Worm (Caenorhabditis elegans) whole organism, mixed stage, embryonic: ENCODE data around the gene cest-13.

Experiments
- M03D4.4 ChIP-seq: sonication (generic microtip); optimal IDR thresholded peaks from 2 replicates; lab custom pipeline; 2017; ENCODE audit warnings: mild to moderate bottlenecking, missing genetic modification characterization, missing compliant biosample characterization
- bed-3 ChIP-seq: fragments of 200-800 bp; sonication (Bioruptor generic); optimal IDR thresholded peaks from 3 replicates; lab custom pipeline; 2018; ENCODE audit warnings: mild to moderate bottlenecking, missing genetic modification characterization, moderate library complexity, missing compliant biosample characterization
- blmp-1 ChIP-seq: fragments of 150-350 bp; optimal IDR thresholded peaks from 2 replicates; lab custom pipeline; 2014; ENCODE audit warnings: missing biosample characterization, missing genetic modification characterization
- ceh-43 ChIP-seq: fragments of 200-800 bp; sonication (Bioruptor generic); optimal IDR thresholded peaks from 2 replicates; lab custom pipeline; 2018; ENCODE audit warnings: mild to moderate bottlenecking, missing genetic modification characterization, moderate library complexity, missing compliant biosample characterization
- ceh-83 ChIP-seq: fragments of 200-800 bp; sonication (Bioruptor generic); optimal IDR thresholded peaks from 2 replicates; lab custom pipeline; 2018; ENCODE audit warnings: mild to moderate bottlenecking, missing genetic modification characterization, missing compliant biosample characterization
- ces-1 ChIP-seq: fragments of 150-350 bp; optimal IDR thresholded peaks from 2 replicates; lab custom pipeline; 2014; ENCODE audit warnings: missing biosample characterization, missing genetic modification reagents, missing genetic modification characterization
- drap-1 ChIP-seq: fragments of 200-800 bp; sonication (Bioruptor generic); optimal IDR thresholded peaks from 3 replicates; lab custom pipeline; 2018; ENCODE audit warnings: mild to moderate bottlenecking, missing genetic modification characterization, missing compliant biosample characterization
- elt-1 ChIP-seq: sonication (generic microtip); optimal IDR thresholded peaks from 2 replicates; lab custom pipeline; 2017; ENCODE audit warnings: missing genetic modification characterization, mild to moderate bottlenecking, missing compliant biosample characterization, antibody characterized with exemption, moderate library complexity, borderline replicate concordance; ENCODE audit not compliant: insufficient read depth
- elt-3 ChIP-seq: fragments of 150-350 bp; optimal IDR thresholded peaks from 2 replicates; lab custom pipeline; 2014; ENCODE audit warnings: missing biosample characterization, missing genetic modification characterization
- ham-2 ChIP-seq: fragments of 200-800 bp; sonication (Bioruptor generic); optimal IDR thresholded peaks from 2 replicates; lab custom pipeline; 2018; ENCODE audit warnings: mild to moderate bottlenecking, missing genetic modification characterization, missing compliant biosample characterization
- lin-13 ChIP-seq: fragments of 150-350 bp; optimal IDR thresholded peaks from 2 replicates; lab custom pipeline; 2014; ENCODE audit warnings: missing biosample characterization, missing genetic modification characterization
- lin-32 ChIP-seq: fragments of 200-800 bp; sonication (Bioruptor generic); optimal IDR thresholded peaks from 2 replicates; lab custom pipeline; 2018; ENCODE audit warnings: mild to moderate bottlenecking, missing genetic modification characterization, missing compliant biosample characterization
- mep-1 ChIP-seq: fragments of 150-350 bp; optimal IDR thresholded peaks from 2 replicates; lab custom pipeline; 2017; ENCODE audit warnings: missing biosample characterization, missing genetic modification reagents, missing genetic modification characterization, inconsistent platforms
- mls-2 ChIP-seq: sonication (generic microtip); optimal IDR thresholded peaks from 2 replicates; lab custom pipeline; 2016; ENCODE audit warnings: mild to moderate bottlenecking, missing genetic modification characterization, moderate library complexity, missing compliant biosample characterization
- nhr-12 ChIP-seq: fragments of 150-350 bp; optimal IDR thresholded peaks from 2 replicates; lab custom pipeline; 2014; ENCODE audit warnings: missing biosample characterization, missing genetic modification characterization
- nhr-237 ChIP-seq: fragments of 150-350 bp; optimal IDR thresholded peaks from 2 replicates; lab custom pipeline; 2014; ENCODE audit warnings: missing biosample characterization, missing genetic modification characterization
- nhr-28 ChIP-seq: fragments of 150-350 bp; optimal IDR thresholded peaks from 2 replicates; lab custom pipeline; 2014; ENCODE audit warnings: missing biosample characterization, missing genetic modification characterization
- nhr-76 ChIP-seq: sonication (generic microtip); optimal IDR thresholded peaks from 2 replicates; lab custom pipeline; 2017; ENCODE audit warnings: missing biosample characterization, missing genetic modification characterization
- pha-4 ChIP-seq: fragments of 150-350 bp; optimal IDR thresholded peaks from 2 replicates; lab custom pipeline; 2018; ENCODE audit warnings: missing biosample characterization, missing genetic modification reagents, missing genetic modification characterization
- sptf-1 ChIP-seq: sonication (generic microtip); optimal IDR thresholded peaks from 2 replicates; lab custom pipeline; 2017; ENCODE audit warnings: mild to moderate bottlenecking, missing genetic modification characterization, moderate library complexity, missing compliant biosample characterization
- unc-120 ChIP-seq: sonication (generic microtip); optimal IDR thresholded peaks from 2 replicates; lab custom pipeline; 2017; ENCODE audit warnings: missing genetic modification characterization, missing compliant biosample characterization; ENCODE audit not compliant: poor library complexity, severe bottlenecking
- unc-39 ChIP-seq: fragments of 150-350 bp; optimal IDR thresholded peaks from 2 replicates; lab custom pipeline; 2014; ENCODE audit warnings: missing biosample characterization, missing genetic modification characterization
- unc-62 ChIP-seq: fragments of 150-350 bp; optimal IDR thresholded peaks from 2 replicates; lab custom pipeline; 2014; ENCODE audit warnings: missing biosample characterization, missing genetic modification reagents, missing genetic modification characterization
- ztf-11 ChIP-seq: fragments of 150-350 bp; optimal IDR thresholded peaks from 2 replicates; lab custom pipeline; 2014; ENCODE audit warnings: missing biosample characterization, missing genetic modification characterization

Gene cest-13

ce11 chrX:13736679-13737078 is 23.4 kb upstream of the cest-13 start:
- TF ChIP-seq bed-3 (no peak), elt-3 (no peak), nhr-12 (tag; lab: Kevin White, UChicago) (no peak), ceh-43 (GFP tag; lab: Kevin White, UChicago) (no peak), elt-1 (tag; lab: Kevin White, UChicago) (peak; percentile 76), lin-13 (no peak)

- TF ChIP-seq mep-1 (tag; lab: Kevin White, UChicago) (no peak), drap-1 (peak; percentile 29), ces-1 (peak; percentile 84), sptf-1 (peak; percentile 64)
Measured at ce11 chrX:13739125-13739820, 20.8 kb upstream of the cest-13 start.

ce11 chrX:13743371-13743770 is 16.7 kb upstream of the cest-13 start:
- TF ChIP-seq pha-4 (tag; lab: Kevin White, UChicago) (peak; percentile 54), unc-120 (tag; lab: Kevin White, UChicago) (no peak), mep-1 (tag; lab: Kevin White, UChicago) (peak; percentile 1)

- TF ChIP-seq unc-62 (GFP tag; lab: Kevin White, UChicago) (peak; percentile 3), elt-1 (tag; lab: Kevin White, UChicago) (peak; percentile 96), ham-2 (GFP tag; lab: Kevin White, UChicago) (peak; percentile 18), mep-1 (tag; lab: Kevin White, UChicago) (no peak)
- TF ChIP-seq, all 35 proteins: peak for 3
Measured at ce11 chrX:13744543-13745113, 15.4 kb upstream of the cest-13 start.

- TF ChIP-seq unc-62 (GFP tag; lab: Kevin White, UChicago) (peak; percentile 24), lin-32 (GFP tag; lab: Kevin White, UChicago) (no peak), mep-1 (tag; lab: Kevin White, UChicago) (no peak), unc-120 (tag; lab: Kevin White, UChicago) (no peak), elt-1 (tag; lab: Kevin White, UChicago) (peak; percentile 44), pha-4 (tag; lab: Kevin White, UChicago) (peak; percentile 27), nhr-76 (no peak), blmp-1 (no peak), ceh-83 (GFP tag; lab: Kevin White, UChicago) (no peak), ces-1 (no peak)
Measured at ce11 chrX:13745558-13745957, 14.5 kb upstream of the cest-13 start.

ce11 chrX:13746231-13746630 is 13.8 kb upstream of the cest-13 start:
- TF ChIP-seq lin-32 (GFP tag; lab: Kevin White, UChicago) (no peak), ces-1 (no peak), ceh-83 (GFP tag; lab: Kevin White, UChicago) (no peak), ceh-43 (GFP tag; lab: Kevin White, UChicago) (no peak), nhr-76 (no peak), unc-39 (tag; lab: Kevin White, UChicago) (no peak), nhr-12 (tag; lab: Kevin White, UChicago) (no peak), M03D4.4 (no peak), elt-1 (tag; lab: Kevin White, UChicago) (no peak), elt-3 (no peak), nhr-237 (no peak), mls-2 (no peak), unc-62 (GFP tag; lab: Kevin White, UChicago) (no peak), ztf-11 (tag; lab: Kevin White, UChicago) (no peak), nhr-28 (tag; lab: Kevin White, UChicago) (no peak)
